Fruit fly (Drosophila melanogaster) whole organism, embryonic: ENCODE measurements around the gene Mlp84B.

ENCODE experiments used
- Asciz ChIP-seq: fragments of 200-800 bp; sonication (Bioruptor generic); optimal IDR thresholded peaks from 2 replicates; lab custom pipeline; 2017; ENCODE audit warnings: missing biosample characterization, mild to moderate bottlenecking, missing genetic modification characterization, missing genetic modification reagents
- CG10979 ChIP-seq: fragments of 200-800 bp; sonication (Bioruptor generic); optimal IDR thresholded peaks from 2 replicates; lab custom pipeline; 2018; ENCODE audit warnings: missing biosample characterization, mild to moderate bottlenecking, missing genetic modification characterization, moderate library complexity
- CG11504 ChIP-seq: fragments of 200-800 bp; sonication (Bioruptor generic); optimal IDR thresholded peaks from 3 replicates; lab custom pipeline; 2019; ENCODE audit warnings: missing biosample characterization, mild to moderate bottlenecking, missing genetic modification characterization, moderate library complexity
- CG11560 ChIP-seq: fragments of 200-800 bp; sonication (Bioruptor generic); IDR thresholded peaks from 3 replicates; pipeline ENCODE4 v1.3.6; 2022; ENCODE audit warnings: missing biosample characterization, missing genetic modification characterization
- CG12104 ChIP-seq: fragments of 200-800 bp; sonication (Bioruptor generic); optimal IDR thresholded peaks from 3 replicates; lab custom pipeline; 2016; ENCODE audit warnings: missing biosample characterization, missing genetic modification characterization
- CG12219 ChIP-seq: fragments of 200-800 bp; sonication (Bioruptor generic); optimal IDR thresholded peaks from 3 replicates; lab custom pipeline; 2018; ENCODE audit warnings: missing biosample characterization, mild to moderate bottlenecking, missing genetic modification characterization
- CG12744 ChIP-seq: fragments of 200-800 bp; sonication (Bioruptor generic); optimal IDR thresholded peaks from 2 replicates; lab custom pipeline; 2016; ENCODE audit warnings: missing biosample characterization, missing genetic modification characterization
- CG17912 ChIP-seq: fragments of 200-800 bp; sonication (Bioruptor generic); optimal IDR thresholded peaks from 2 replicates; lab custom pipeline; 2018; ENCODE audit warnings: missing biosample characterization, mild to moderate bottlenecking, missing genetic modification characterization
- CG18262 ChIP-seq: fragments of 200-800 bp; optimal IDR thresholded peaks from 3 replicates; lab custom pipeline; 2019; ENCODE audit warnings: missing biosample characterization, mild to moderate bottlenecking, missing genetic modification characterization, moderate library complexity
- CG2199 ChIP-seq: fragments of 200-800 bp; sonication (Bioruptor generic); IDR thresholded peaks from 3 replicates; pipeline ENCODE4 v1.3.6; 2022; ENCODE audit warnings: missing biosample characterization, missing genetic modification characterization
- CG2202 ChIP-seq: fragments of 200-800 bp; sonication (Bioruptor generic); optimal IDR thresholded peaks from 2 replicates; lab custom pipeline; 2018; ENCODE audit warnings: missing biosample characterization, mild to moderate bottlenecking, missing genetic modification characterization
- CG3163 ChIP-seq: fragments of 200-800 bp; sonication (Bioruptor generic); optimal IDR thresholded peaks from 3 replicates; lab custom pipeline; 2016; ENCODE audit warnings: missing biosample characterization, missing genetic modification characterization
- CG32772 ChIP-seq: fragments of 200-800 bp; sonication (Bioruptor generic); IDR thresholded peaks from 2 replicates; pipeline ENCODE4 v1.3.6; 2022; ENCODE audit warnings: missing biosample characterization, missing genetic modification characterization
- CG4328 ChIP-seq: fragments of 200-800 bp; sonication (Bioruptor generic); optimal IDR thresholded peaks from 3 replicates; lab custom pipeline; 2017; ENCODE audit warnings: missing biosample characterization, missing genetic modification reagents, missing genetic modification characterization
- CG4404 ChIP-seq: fragments of 200-800 bp; sonication (Bioruptor generic); IDR thresholded peaks from 2 replicates; pipeline ENCODE4 v1.3.6; 2022; ENCODE audit warnings: missing biosample characterization, missing genetic modification characterization
- CG5180 ChIP-seq: fragments of 200-800 bp; sonication (Bioruptor generic); optimal IDR thresholded peaks from 3 replicates; lab custom pipeline; 2017; ENCODE audit warnings: missing biosample characterization, missing genetic modification characterization, mild to moderate bottlenecking, moderate library complexity, missing genetic modification reagents
- CG7839 ChIP-seq: fragments of 200-800 bp; sonication (Bioruptor generic); optimal IDR thresholded peaks from 3 replicates; lab custom pipeline; 2018; ENCODE audit warnings: missing biosample characterization, mild to moderate bottlenecking, missing genetic modification characterization, moderate library complexity
- CG9437 ChIP-seq: fragments of 200-800 bp; sonication (Bioruptor generic); optimal IDR thresholded peaks from 2 replicates; lab custom pipeline; 2018; ENCODE audit warnings: missing biosample characterization, mild to moderate bottlenecking, missing genetic modification characterization
- CG9727 ChIP-seq: fragments of 200-800 bp; sonication (Bioruptor generic); optimal IDR thresholded peaks from 3 replicates; lab custom pipeline; 2017; ENCODE audit warnings: missing biosample characterization, mild to moderate bottlenecking, missing genetic modification characterization
- CG9932 ChIP-seq: fragments of 200-800 bp; sonication (Bioruptor generic); IDR thresholded peaks from 2 replicates; pipeline ENCODE4 v1.3.6; 2022; ENCODE audit warnings: missing biosample characterization, missing genetic modification characterization
- ERR ChIP-seq: fragments of 200-800 bp; sonication (Bioruptor generic); optimal IDR thresholded peaks from 2 replicates; lab custom pipeline; 2016; ENCODE audit warnings: missing biosample characterization, missing genetic modification characterization
- Gsc ChIP-seq: fragments of 200-800 bp; sonication (Bioruptor generic); IDR thresholded peaks from 2 replicates; pipeline ENCODE4 v1.3.6; 2022; ENCODE audit warnings: missing biosample characterization, missing genetic modification characterization
- Hr39 ChIP-seq: fragments of >200 bp; optimal IDR thresholded peaks from 2 replicates; lab custom pipeline; 2017
- MTF-1 ChIP-seq: fragments of 200-800 bp; sonication (Bioruptor generic); optimal IDR thresholded peaks from 2 replicates; lab custom pipeline; 2018; ENCODE audit warnings: missing biosample characterization, mild to moderate bottlenecking, missing genetic modification characterization, borderline replicate concordance
- NC2β ChIP-seq: fragments of 200-800 bp; sonication (Bioruptor generic); optimal IDR thresholded peaks from 2 replicates; lab custom pipeline; 2016; ENCODE audit warnings: missing biosample characterization, missing genetic modification characterization
- Neu2 ChIP-seq: fragments of 200-800 bp; sonication (Bioruptor generic); optimal IDR thresholded peaks from 3 replicates; lab custom pipeline; 2016; ENCODE audit warnings: missing biosample characterization, missing genetic modification characterization, borderline replicate concordance
- Oli ChIP-seq: fragments of 200-800 bp; sonication (Bioruptor generic); optimal IDR thresholded peaks from 2 replicates; lab custom pipeline; 2018; ENCODE audit warnings: missing biosample characterization, mild to moderate bottlenecking, missing genetic modification characterization, moderate library complexity
- Sox102F ChIP-seq: fragments of 200-800 bp; sonication (Bioruptor generic); optimal IDR thresholded peaks from 2 replicates; lab custom pipeline; 2018; ENCODE audit warnings: missing biosample characterization, mild to moderate bottlenecking, missing genetic modification characterization, moderate library complexity
- Ssrp ChIP-seq: fragments of 200-800 bp; sonication (Bioruptor generic); optimal IDR thresholded peaks from 2 replicates; lab custom pipeline; 2018; ENCODE audit warnings: missing biosample characterization, mild to moderate bottlenecking, missing genetic modification characterization, moderate library complexity
- Usf ChIP-seq: fragments of 200-800 bp; sonication (Bioruptor generic); optimal IDR thresholded peaks from 2 replicates; lab custom pipeline; 2017; ENCODE audit warnings: missing genotype, missing biosample characterization, missing genetic modification characterization
- amos ChIP-seq: fragments of 200-800 bp; sonication (Bioruptor generic); IDR thresholded peaks from 2 replicates; pipeline ENCODE4 v1.3.6; 2022; ENCODE audit warnings: missing biosample characterization, missing genetic modification characterization; ENCODE audit not compliant: partially characterized antibody
- ato ChIP-seq: fragments of 200-800 bp; sonication (Bioruptor generic); IDR thresholded peaks from 2 replicates; pipeline ENCODE4 v1.3.6; 2022; ENCODE audit warnings: missing biosample characterization, missing genetic modification characterization; ENCODE audit not compliant: partially characterized antibody
- bigmax ChIP-seq: fragments of 200-800 bp; sonication (Bioruptor generic); optimal IDR thresholded peaks from 2 replicates; lab custom pipeline; 2018; ENCODE audit warnings: missing biosample characterization, mild to moderate bottlenecking, missing genetic modification characterization
- br ChIP-seq: fragments of >200 bp; optimal IDR thresholded peaks from 2 replicates; lab custom pipeline; 2017
- chn ChIP-seq: fragments of 200-800 bp; sonication (Bioruptor generic); optimal IDR thresholded peaks from 2 replicates; lab custom pipeline; 2016; ENCODE audit warnings: missing biosample characterization, missing genetic modification characterization
- croc ChIP-seq: fragments of 200-800 bp; sonication (Bioruptor generic); conservative IDR thresholded peaks from 3 replicates; pipeline ENCODE4 v1.3.6; 2022; ENCODE audit warnings: missing biosample characterization, missing genetic modification characterization
- dpn ChIP-seq, 2 experiments: fragments of 200-800 bp; sonication (Bioruptor generic); optimal IDR thresholded peaks; 3 replicates each; lab custom pipeline; 2016; ENCODE audit warnings: missing biosample characterization in 2 of 2, missing genetic modification characterization in 2 of 2
- gcm2 ChIP-seq: fragments of 200-800 bp; sonication (Bioruptor generic); optimal IDR thresholded peaks from 2 replicates; lab custom pipeline; 2016; ENCODE audit warnings: missing biosample characterization, missing genetic modification characterization
- jigr1 ChIP-seq: fragments of 200-800 bp; sonication (Bioruptor generic); IDR thresholded peaks from 3 replicates; pipeline ENCODE4 v1.3.6; 2022; ENCODE audit warnings: missing biosample characterization, missing genetic modification characterization
- lmd ChIP-seq: fragments of 200-800 bp; sonication (Bioruptor generic); IDR thresholded peaks from 2 replicates; pipeline ENCODE4 v1.3.6; 2022; ENCODE audit warnings: missing biosample characterization, missing genetic modification characterization
- mam ChIP-seq: fragments of 200-800 bp; sonication (Bioruptor generic); optimal IDR thresholded peaks from 3 replicates; lab custom pipeline; 2016; ENCODE audit warnings: missing biosample characterization, missing genetic modification characterization
- nau ChIP-seq: fragments of 200-800 bp; sonication (Bioruptor generic); optimal IDR thresholded peaks from 3 replicates; lab custom pipeline; 2017; ENCODE audit warnings: missing biosample characterization, mild to moderate bottlenecking, missing genetic modification characterization, missing genetic modification reagents
- odd ChIP-seq: fragments of 200-800 bp; sonication (Bioruptor generic); optimal IDR thresholded peaks from 2 replicates; lab custom pipeline; 2017; ENCODE audit warnings: missing biosample characterization, mild to moderate bottlenecking, missing genetic modification characterization
- sc ChIP-seq, 3 experiments: fragments of >200 bp in 2 of 3; fragments of 200-800 bp in 1 of 3; sonication (Bioruptor generic) in 1 of 3; optimal IDR thresholded peaks; 2 replicates in 2 of 3; 3 replicates in 1 of 3; lab custom pipeline; 2017; ENCODE audit warnings: mild to moderate bottlenecking in 1 of 3, missing biosample characterization in 1 of 3, missing genetic modification characterization in 1 of 3, missing genetic modification reagents in 1 of 3
- sim ChIP-seq: fragments of 200-800 bp; sonication (Bioruptor generic); IDR thresholded peaks from 2 replicates; pipeline ENCODE4 v1.3.6; 2022; ENCODE audit warnings: missing biosample characterization, missing genetic modification characterization
- sima ChIP-seq: fragments of 200-800 bp; sonication (Bioruptor generic); optimal IDR thresholded peaks from 2 replicates; lab custom pipeline; 2016; ENCODE audit warnings: missing biosample characterization, missing genetic modification characterization
- tup ChIP-seq: fragments of 200-800 bp; sonication (Bioruptor generic); optimal IDR thresholded peaks from 2 replicates; lab custom pipeline; 2016; ENCODE audit warnings: missing biosample characterization, mild to moderate bottlenecking, missing genetic modification characterization, moderate library complexity
- vfl ChIP-seq: fragments of 200-800 bp; sonication (Bioruptor generic); optimal IDR thresholded peaks from 2 replicates; lab custom pipeline; 2016; ENCODE audit warnings: missing biosample characterization, missing genetic modification characterization
- wor ChIP-seq: fragments of 200-800 bp; sonication (Bioruptor generic); IDR thresholded peaks from 2 replicates; pipeline ENCODE4 v1.3.6; 2022; ENCODE audit warnings: missing biosample characterization, missing genetic modification characterization

Mlp84B gene

dm6 chr3R:7102853-7103833 lies 14.4 kb downstream of the Mlp84B start (continued):
- TF ChIP-seq CG4404 (GFP tag; lab: Robert Waterston, UW) = no peak
- no peak for TF ChIP-seq CG10979 (tag; lab: Kevin White, UChicago)
- no peak for TF ChIP-seq Gsc (GFP tag; lab: Robert Waterston, UW)
- TF ChIP-seq CG12744 (GFP tag; lab: Kevin White, UChicago) = no peak
- TF ChIP-seq Asciz (GFP tag; lab: Kevin White, UChicago) = peak; percentile 7
- TF ChIP-seq CG7839 = no peak
- TF ChIP-seq chn (GFP tag; lab: Kevin White, UChicago) = no peak
- no peak for TF ChIP-seq Ssrp (tag; lab: Kevin White, UChicago)
- no peak for TF ChIP-seq NC2β (GFP tag; lab: Kevin White, UChicago)
- no peak for TF ChIP-seq ato (GFP tag; lab: Robert Waterston, UW)
- TF ChIP-seq bigmax (GFP tag; lab: Kevin White, UChicago) = no peak
- no peak for TF ChIP-seq sima (GFP tag; lab: Kevin White, UChicago)
- no peak for TF ChIP-seq croc (GFP tag; lab: Robert Waterston, UW)
- TF ChIP-seq sc (optimal IDR thresholded peaks at IDR 0.05; lab: Kevin White, UChicago) = no peak
- TF ChIP-seq sc (GFP tag; optimal IDR thresholded peaks at IDR 0.05; lab: Kevin White, UChicago) = no peak
- no peak for TF ChIP-seq wor (GFP tag; lab: Robert Waterston, UW)
- no peak for TF ChIP-seq ERR (GFP tag; lab: Kevin White, UChicago)
- TF ChIP-seq CG12219 (GFP tag; lab: Kevin White, UChicago) = peak; percentile 60
- TF ChIP-seq CG3163 (GFP tag; lab: Kevin White, UChicago) = peak; percentile 17
- TF ChIP-seq Usf (GFP tag; lab: Kevin White, UChicago) = no peak
- no peak for TF ChIP-seq br (lab: Kevin White, UChicago)
- no peak for TF ChIP-seq CG9437 (GFP tag; lab: Kevin White, UChicago)
- TF ChIP-seq mam = no peak
- peak; percentile 75 for TF ChIP-seq CG5180 (GFP tag; lab: Kevin White, UChicago)
- no peak for TF ChIP-seq Oli (tag; lab: Kevin White, UChicago)
- no peak for TF ChIP-seq CG11560 (tag; lab: Robert Waterston, UW)
- no peak for TF ChIP-seq dpn (GFP tag; optimal IDR thresholded peaks at IDR 0.05; lab: Kevin White, UChicago)
- no peak for TF ChIP-seq CG9727 (GFP tag; lab: Kevin White, UChicago)
- TF ChIP-seq amos (GFP tag; lab: Robert Waterston, UW) = no peak
- TF ChIP-seq Hr39 (lab: Kevin White, UChicago) = no peak
- no peak for TF ChIP-seq jigr1
- no peak for TF ChIP-seq CG2202 (tag; lab: Kevin White, UChicago)
- no peak for TF ChIP-seq sim (GFP tag; lab: Robert Waterston, UW)
- TF ChIP-seq MTF-1 (GFP tag; lab: Kevin White, UChicago) = no peak
- no peak for TF ChIP-seq nau (GFP tag; lab: Kevin White, UChicago)
- no peak for TF ChIP-seq CG12104 (GFP tag; lab: Kevin White, UChicago)
- no peak for TF ChIP-seq CG18262 (tag; lab: Kevin White, UChicago)
- peak; percentile 81 for TF ChIP-seq CG11504 (tag; lab: Kevin White, UChicago)
- TF ChIP-seq odd = no peak
- TF ChIP-seq lmd (GFP tag; lab: Robert Waterston, UW) = no peak
- TF ChIP-seq gcm2 (GFP tag; lab: Kevin White, UChicago) = no peak
- TF ChIP-seq CG17912 (GFP tag; lab: Kevin White, UChicago) = no peak
- no peak for TF ChIP-seq Neu2
- no peak for TF ChIP-seq Sox102F (GFP tag; lab: Kevin White, UChicago)
- TF ChIP-seq CG9932 = no peak
- TF ChIP-seq tup = no peak
- no peak for TF ChIP-seq vfl (GFP tag; lab: Kevin White, UChicago)
- peak; percentile 86; the same call in 1 of the 3 replicates for TF ChIP-seq CG2199 (GFP tag; lab: Robert Waterston, UW)
- TF ChIP-seq CG4328 (GFP tag; lab: Kevin White, UChicago) = no peak
- no peak for TF ChIP-seq CG32772 (GFP tag; lab: Robert Waterston, UW)
